Fruit fly (Drosophila melanogaster) whole organism, prepupa: ENCODE measurements around the gene CG15820.

Source experiments
- Ets96B ChIP-seq: fragments of 200-800 bp; optimal IDR thresholded peaks from 2 replicates; lab custom pipeline; 2019; ENCODE audit warnings: missing biosample characterization, mild to moderate bottlenecking, missing genetic modification characterization, moderate library complexity
- OdsH ChIP-seq: fragments of 200-800 bp; sonication (Bioruptor generic); optimal IDR thresholded peaks from 3 replicates; lab custom pipeline; 2016; ENCODE audit warnings: missing biosample characterization, missing genetic modification characterization
- Sox15 ChIP-seq: fragments of 200-800 bp; sonication (Bioruptor generic); optimal IDR thresholded peaks from 3 replicates; lab custom pipeline; 2016; ENCODE audit warnings: missing biosample characterization, missing genetic modification characterization

CG15820 gene

DNA sequence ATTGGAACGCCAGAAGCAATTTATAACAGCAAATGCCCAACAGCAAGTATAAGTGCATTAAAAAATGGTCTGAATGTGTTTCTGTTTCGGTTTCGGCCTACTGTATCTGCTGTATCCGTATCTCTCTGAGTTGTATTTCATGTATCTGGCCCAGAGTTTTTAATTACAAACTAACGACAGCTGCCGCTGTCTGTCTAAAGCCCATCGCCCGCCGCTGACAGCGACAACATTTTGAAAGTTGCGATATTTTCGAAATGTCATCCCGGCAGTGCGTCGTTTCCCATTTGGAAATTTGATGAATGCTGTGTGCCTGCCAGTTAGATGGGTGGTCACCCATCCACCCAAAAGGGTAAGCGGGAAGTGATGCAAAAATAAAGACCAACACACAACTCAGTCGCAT lies 37.7 kb downstream of the CG15820 start:
- no peak for TF ChIP-seq Ets96B (tag; lab: Kevin White, UChicago)
- no peak for TF ChIP-seq OdsH
- TF ChIP-seq Sox15 (GFP tag; lab: Kevin White, UChicago), result no peak
